Fruit fly (Drosophila melanogaster) whole organism, embryonic: ENCODE results near the gene GluRIIE.

ENCODE experiments used
- CG10366 ChIP-seq: fragments of 200-800 bp; sonication (Bioruptor generic); IDR thresholded peaks from 2 replicates; pipeline ENCODE4 v1.3.6; 2022; ENCODE audit warnings: missing biosample characterization, missing genetic modification characterization
- CG10979 ChIP-seq: fragments of 200-800 bp; sonication (Bioruptor generic); optimal IDR thresholded peaks from 2 replicates; lab custom pipeline; 2018; ENCODE audit warnings: missing biosample characterization, mild to moderate bottlenecking, missing genetic modification characterization, moderate library complexity
- CG11504 ChIP-seq: fragments of 200-800 bp; sonication (Bioruptor generic); optimal IDR thresholded peaks from 3 replicates; lab custom pipeline; 2019; ENCODE audit warnings: missing biosample characterization, mild to moderate bottlenecking, missing genetic modification characterization, moderate library complexity
- CG15269 ChIP-seq: fragments of 200-800 bp; sonication (Bioruptor generic); optimal IDR thresholded peaks from 2 replicates; lab custom pipeline; 2018; ENCODE audit warnings: missing biosample characterization, mild to moderate bottlenecking, missing genetic modification characterization, moderate library complexity
- CG1529 ChIP-seq: fragments of 200-800 bp; sonication (Bioruptor generic); optimal IDR thresholded peaks from 3 replicates; lab custom pipeline; 2018; ENCODE audit warnings: missing biosample characterization, missing genetic modification characterization
- CG15479 ChIP-seq: fragments of 200-800 bp; sonication (Bioruptor generic); optimal IDR thresholded peaks from 3 replicates; lab custom pipeline; 2019; ENCODE audit warnings: missing biosample characterization, mild to moderate bottlenecking, missing genetic modification characterization, moderate library complexity
- CG33557 ChIP-seq: fragments of 200-800 bp; sonication (Bioruptor generic); optimal IDR thresholded peaks from 2 replicates; lab custom pipeline; 2019; ENCODE audit warnings: missing biosample characterization, mild to moderate bottlenecking, missing genetic modification characterization, moderate library complexity
- CG3407 ChIP-seq: fragments of 200-800 bp; sonication (Bioruptor generic); optimal IDR thresholded peaks from 2 replicates; lab custom pipeline; 2018; ENCODE audit warnings: missing biosample characterization, mild to moderate bottlenecking, missing genetic modification characterization
- CG8359 ChIP-seq: fragments of 200-800 bp; sonication (Bioruptor generic); optimal IDR thresholded peaks from 2 replicates; lab custom pipeline; 2017; ENCODE audit warnings: missing biosample characterization, mild to moderate bottlenecking, missing genetic modification characterization, borderline replicate concordance
- CG8765 ChIP-seq: fragments of 200-800 bp; sonication (Bioruptor generic); IDR thresholded peaks from 2 replicates; pipeline ENCODE4 v1.3.6; 2022; ENCODE audit warnings: missing biosample characterization, missing genetic modification characterization
- Drgx ChIP-seq: fragments of 200-800 bp; sonication (Bioruptor generic); IDR thresholded peaks from 2 replicates; pipeline ENCODE4 v1.3.6; 2022; ENCODE audit warnings: missing biosample characterization, missing genetic modification characterization
- E2f2 ChIP-seq: fragments of 200-800 bp; sonication (Bioruptor generic); IDR thresholded peaks from 2 replicates; pipeline ENCODE4 v1.3.6; 2022; ENCODE audit warnings: missing biosample characterization, missing genetic modification characterization
- Ets65A ChIP-seq: fragments of 200-800 bp; sonication (Bioruptor generic); peaks from one replicate; lab custom pipeline; 2016; ENCODE audit warnings: missing biosample characterization, missing genetic modification characterization
- Ets97D ChIP-seq: fragments of 200-800 bp; sonication (Bioruptor generic); optimal IDR thresholded peaks from 3 replicates; lab custom pipeline; 2016; ENCODE audit warnings: missing biosample characterization, missing genetic modification characterization
- Hey ChIP-seq: fragments of 200-800 bp; sonication (Bioruptor generic); optimal IDR thresholded peaks from 3 replicates; lab custom pipeline; 2018; ENCODE audit warnings: missing biosample characterization, mild to moderate bottlenecking, missing genetic modification characterization
- Pdp1 ChIP-seq, 2 experiments: fragments of 200-800 bp; sonication (Bioruptor generic); optimal IDR thresholded peaks; 3 replicates each; lab custom pipeline; 2016; ENCODE audit warnings: missing biosample characterization in 2 of 2, missing genetic modification characterization in 2 of 2, mild to moderate bottlenecking in 1 of 2, moderate library complexity in 1 of 2
- Side ChIP-seq: fragments of 200-800 bp; sonication (Bioruptor generic); optimal IDR thresholded peaks from 2 replicates; lab custom pipeline; 2016; ENCODE audit warnings: missing biosample characterization, missing genetic modification characterization
- ac ChIP-seq: fragments of 200-800 bp; sonication (Bioruptor generic); optimal IDR thresholded peaks from 3 replicates; lab custom pipeline; 2017; ENCODE audit warnings: missing biosample characterization, mild to moderate bottlenecking, missing genetic modification characterization
- crp ChIP-seq, 2 experiments: fragments of 200-800 bp; sonication (Bioruptor generic); optimal IDR thresholded peaks; 2 replicates in 1 of 2; 3 replicates in 1 of 2; lab custom pipeline; 2017; ENCODE audit warnings: missing biosample characterization in 2 of 2, missing genetic modification characterization in 2 of 2, mild to moderate bottlenecking in 1 of 2, moderate library complexity in 1 of 2
- cwo ChIP-seq: fragments of 200-800 bp; sonication (Bioruptor generic); optimal IDR thresholded peaks from 3 replicates; lab custom pipeline; 2017; ENCODE audit warnings: missing biosample characterization, missing genetic modification characterization, mild to moderate bottlenecking, moderate library complexity, missing genetic modification reagents
- fd64A ChIP-seq: fragments of 200-800 bp; sonication (Bioruptor generic); optimal IDR thresholded peaks from 3 replicates; lab custom pipeline; 2018; ENCODE audit warnings: missing biosample characterization, mild to moderate bottlenecking, missing genetic modification characterization
- gt ChIP-seq: fragments of 200-800 bp; sonication (Bioruptor generic); IDR thresholded peaks from 2 replicates; pipeline ENCODE4 v1.3.6; 2022; ENCODE audit warnings: missing biosample characterization, missing genetic modification characterization
- jumu ChIP-seq: fragments of 200-800 bp; sonication (Bioruptor generic); optimal IDR thresholded peaks from 3 replicates; lab custom pipeline; 2016; ENCODE audit warnings: missing biosample characterization, missing genetic modification characterization
- luna ChIP-seq: fragments of 200-800 bp; sonication (Bioruptor generic); optimal IDR thresholded peaks from 2 replicates; lab custom pipeline; 2016; ENCODE audit warnings: missing biosample characterization, missing genetic modification characterization
- org-1 ChIP-seq: fragments of 200-800 bp; sonication (Bioruptor generic); optimal IDR thresholded peaks from 2 replicates; lab custom pipeline; 2017; ENCODE audit warnings: missing biosample characterization, missing genetic modification characterization
- pita ChIP-seq: fragments of 200-800 bp; sonication (Bioruptor generic); optimal IDR thresholded peaks from 2 replicates; lab custom pipeline; 2017; ENCODE audit warnings: missing biosample characterization, mild to moderate bottlenecking, missing genetic modification characterization
- tup ChIP-seq: fragments of 200-800 bp; sonication (Bioruptor generic); optimal IDR thresholded peaks from 2 replicates; lab custom pipeline; 2016; ENCODE audit warnings: missing biosample characterization, mild to moderate bottlenecking, missing genetic modification characterization, moderate library complexity
- vvl ChIP-seq: fragments of 200-800 bp; sonication (Bioruptor generic); IDR thresholded peaks from 2 replicates; pipeline ENCODE4 v1.3.6; 2022; ENCODE audit warnings: missing biosample characterization, missing genetic modification characterization
- z ChIP-seq: fragments of 200-800 bp; sonication (Bioruptor generic); IDR thresholded peaks from 3 replicates; pipeline ENCODE4 v1.3.6; 2022; ENCODE audit warnings: missing biosample characterization, missing genetic modification characterization

Gene GluRIIE

dm6 chr3R:20648616-20649015 lies at the start of gene GluRIIE:
GluRIIE (minus strand) TSS chr3R:20648716.
- peak; percentile 84 for TF ChIP-seq z (GFP tag; lab: Robert Waterston, UW)
- no peak for TF ChIP-seq ac (GFP tag; lab: Kevin White, UChicago)
- no peak for TF ChIP-seq pita

dm6 chr3R:20677251-20677650 lies 28.7 kb upstream of the GluRIIE start, which contains the start of gene CG4000:
CG4000 (minus strand) TSS chr3R:20677351.
- TF ChIP-seq CG8359 (GFP tag; lab: Kevin White, UChicago) = no peak
- no peak for TF ChIP-seq tup (GFP tag; lab: Kevin White, UChicago)
- no peak for TF ChIP-seq fd64A
- TF ChIP-seq crp (GFP tag; optimal IDR thresholded peaks at IDR 0.05; lab: Kevin White, UChicago) = no peak
- no peak for TF ChIP-seq CG15269

dm6 chr3R:20675772-20676171 lies 27.3 kb upstream of the GluRIIE start:
- TF ChIP-seq vvl (GFP tag; lab: Robert Waterston, UW) (0 out of 2 replicates have a peak, but pooled peaks have one; percentile 35), E2f2 (GFP tag; lab: Robert Waterston, UW) (0 out of 2 replicates have a peak, but pooled peaks have one; percentile 22), Pdp1 (GFP tag; optimal IDR thresholded peaks at IDR 0.05; lab: Kevin White, UChicago) (peak in 1 of 2 experiments; percentile 76), CG10366 (GFP tag; lab: Robert Waterston, UW) (no peak), CG10979 (tag; lab: Kevin White, UChicago) (no peak), Ets97D (GFP tag; lab: Kevin White, UChicago) (peak; percentile 3)

DNA sequence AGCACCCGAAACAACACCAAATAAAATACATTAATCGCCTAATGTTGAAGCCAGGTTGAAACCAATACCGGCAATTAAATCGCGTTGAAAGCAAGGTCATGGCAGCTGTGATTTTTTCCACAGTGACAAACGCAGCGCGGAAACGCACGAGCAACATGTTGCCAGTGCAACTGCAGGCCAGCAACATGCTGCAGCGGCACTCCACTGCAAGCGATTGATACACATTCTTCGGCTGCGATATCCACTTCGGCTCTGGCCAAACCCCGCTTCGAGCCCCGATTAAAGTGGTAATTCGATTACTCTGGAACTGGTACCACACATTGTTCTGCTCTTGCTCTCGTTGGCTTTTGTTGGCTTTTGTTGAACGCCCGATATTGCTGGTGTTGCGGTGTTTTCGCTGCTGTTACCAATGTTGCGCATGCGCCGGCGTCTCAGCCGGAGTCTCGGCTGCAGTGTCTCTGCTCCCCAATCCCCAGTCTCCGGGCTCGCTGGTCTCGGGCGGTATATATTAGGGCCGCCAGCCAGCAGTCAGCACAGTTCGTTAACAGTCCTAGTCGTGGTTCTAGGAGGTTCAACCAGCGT lies 20.6 kb upstream of the GluRIIE start, which contains the start of gene Cpr92F:
TSS of gene Cpr92F (plus strand) at position 532 of the 582 bp plus-strand sequence.
- TF ChIP-seq CG11504 (peak; percentile 97), Side (GFP tag; lab: Kevin White, UChicago) (no peak), CG15479 (GFP tag; lab: Kevin White, UChicago) (no peak), org-1 (GFP tag; lab: Kevin White, UChicago) (no peak)

- no peak for TF ChIP-seq luna (GFP tag; lab: Kevin White, UChicago)
- TF ChIP-seq CG1529 = no peak
- no peak for TF ChIP-seq gt (GFP tag; lab: Robert Waterston, UW)
- no peak for TF ChIP-seq CG33557
- TF ChIP-seq CG3407 (GFP tag; lab: Kevin White, UChicago) = no peak
Measured at dm6 chr3R:20659804-20660203, 11.3 kb upstream of the GluRIIE start, which contains the start of gene Nep4. Nep4 (minus strand) TSS chr3R:20659904.

DNA sequence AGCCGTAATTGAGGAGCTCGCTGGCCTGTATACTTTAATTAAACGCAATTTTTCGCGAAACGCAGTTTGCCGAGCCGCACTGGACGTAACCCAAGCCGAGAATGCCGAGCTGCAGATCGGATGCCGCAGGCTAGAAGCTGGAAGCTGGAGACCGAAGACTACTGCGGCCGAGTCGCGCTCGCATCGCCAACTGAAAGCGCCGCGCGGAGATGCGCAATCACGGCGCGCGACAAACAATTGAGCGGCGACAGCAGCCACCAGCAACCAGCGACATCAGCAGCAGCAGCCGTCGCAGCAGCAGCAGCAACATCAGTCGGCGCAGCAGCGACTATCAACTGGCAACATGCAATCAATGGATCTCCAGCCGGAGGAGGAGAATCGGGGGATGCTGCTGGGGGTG lies 8.1 kb upstream of the GluRIIE start:
- peak; percentile 39 for TF ChIP-seq CG11504
- TF ChIP-seq Drgx = peak; percentile 38
- TF ChIP-seq CG8765 (GFP tag; lab: Robert Waterston, UW) = no peak
- TF ChIP-seq Ets65A (GFP tag; lab: Kevin White, UChicago) = peak; percentile 9

DNA sequence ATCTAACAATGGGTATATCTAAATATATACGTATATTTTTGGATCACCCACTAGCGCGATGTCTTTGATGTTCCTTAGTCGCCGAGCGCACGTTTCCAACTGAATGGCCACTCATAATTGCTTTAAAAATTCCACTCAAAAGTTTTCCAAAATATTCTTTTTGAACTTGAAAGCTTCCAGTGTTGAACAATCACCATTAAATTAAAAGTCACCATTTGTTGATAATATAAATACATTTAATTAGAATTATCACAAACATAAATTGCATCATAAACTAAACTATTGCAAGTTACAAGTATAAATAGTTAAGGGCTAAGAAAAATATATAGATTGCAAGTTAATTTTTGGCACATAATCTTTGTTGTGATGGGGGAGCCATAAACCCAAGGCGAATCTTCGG lies 3.8 kb upstream of the GluRIIE start, which contains the start of gene GluRIID:
TSS of gene GluRIID (minus strand) at position 101 of the 400 bp plus-strand sequence.
- TF ChIP-seq jumu (GFP tag; lab: Kevin White, UChicago) = no peak
- peak; percentile 87 for TF ChIP-seq z (GFP tag; lab: Robert Waterston, UW)
- no peak for TF ChIP-seq cwo
- no peak for TF ChIP-seq Hey
- TF ChIP-seq, all 482 proteins: peak for 1
